Worm (Caenorhabditis elegans) whole organism, L4 larva: ENCODE measurements around the gene Y54G2A.37.

Source experiments
- D1046.2 ChIP-seq: fragments of 200-800 bp; sonication (Bioruptor generic); IDR thresholded peaks from 2 replicates; pipeline ENCODE4 v1.3.6; 2022; ENCODE audit warnings: missing genetic modification characterization, missing compliant biosample characterization
- F26F4.8 ChIP-seq: fragments of 200-800 bp; sonication (Bioruptor generic); conservative IDR thresholded peaks from 2 replicates; pipeline ENCODE4 v1.3.6; 2022; ENCODE audit warnings: missing genetic modification characterization, missing compliant biosample characterization
- F37D6.2 ChIP-seq: sonication (generic microtip); optimal IDR thresholded peaks from 2 replicates; lab custom pipeline; 2016; ENCODE audit warnings: mild to moderate bottlenecking, missing genetic modification characterization, missing compliant biosample characterization
- F49E8.2 ChIP-seq: sonication (generic microtip); optimal IDR thresholded peaks from 2 replicates; lab custom pipeline; 2016; ENCODE audit warnings: missing compliant biosample characterization, mild to moderate bottlenecking, missing genetic modification characterization, borderline replicate concordance
- R02D3.7 ChIP-seq: fragments of 150-350 bp; sonication (generic microtip); optimal IDR thresholded peaks from 3 replicates; lab custom pipeline; 2014; ENCODE audit warnings: missing biosample characterization, missing genetic modification characterization
- T20F7.1 ChIP-seq: fragments of 200-800 bp; sonication (Bioruptor generic); optimal IDR thresholded peaks from 2 replicates; lab custom pipeline; 2018; ENCODE audit warnings: mild to moderate bottlenecking, missing genetic modification characterization, missing compliant biosample characterization
- Y105C5A.15 ChIP-seq: fragments of 200-800 bp; sonication (Bioruptor generic); IDR thresholded peaks from 2 replicates; pipeline ENCODE4 v1.3.6; 2022; ENCODE audit warnings: missing genetic modification characterization, missing compliant biosample characterization
- Y48G9A.11 ChIP-seq: fragments of 200-800 bp; sonication (Bioruptor generic); IDR thresholded peaks from 2 replicates; pipeline ENCODE4 v1.3.6; 2022; ENCODE audit warnings: missing genetic modification reagents, missing genetic modification characterization, missing compliant biosample characterization
- Y5F2A.4 ChIP-seq: fragments of 200-800 bp; sonication (Bioruptor generic); optimal IDR thresholded peaks from 2 replicates; lab custom pipeline; 2018; ENCODE audit warnings: mild to moderate bottlenecking, missing genetic modification characterization, missing compliant biosample characterization
- aha-1 ChIP-seq: fragments of 150-350 bp; peaks from one replicate; lab custom pipeline; 2014; ENCODE audit warnings: missing biosample characterization, missing genetic modification characterization
- arid-1 ChIP-seq: fragments of 200-800 bp; sonication (Bioruptor generic); conservative IDR thresholded peaks from 2 replicates; pipeline ENCODE4 v1.3.6; 2022; ENCODE audit warnings: missing genetic modification reagents, missing genetic modification characterization, missing compliant biosample characterization
- attf-4 ChIP-seq: sonication (generic microtip); optimal IDR thresholded peaks from 3 replicates; lab custom pipeline; 2017; ENCODE audit warnings: missing biosample characterization, missing genetic modification characterization
- ceh-20 ChIP-seq: fragments of 200-800 bp; sonication (Bioruptor generic); IDR thresholded peaks from 2 replicates; pipeline ENCODE4 v1.3.6; 2022; ENCODE audit warnings: missing genetic modification reagents, missing genetic modification characterization, missing compliant biosample characterization
- ceh-28 ChIP-seq: fragments of 150-350 bp; optimal IDR thresholded peaks from 2 replicates; lab custom pipeline; 2014; ENCODE audit warnings: missing biosample characterization, missing genetic modification reagents, missing genetic modification characterization
- ceh-32 ChIP-seq: sonication (generic microtip); optimal IDR thresholded peaks from 2 replicates; lab custom pipeline; 2016; ENCODE audit warnings: mild to moderate bottlenecking, missing genetic modification characterization, missing compliant biosample characterization; ENCODE audit not compliant: poor library complexity
- ceh-44 ChIP-seq: fragments of 200-800 bp; sonication (Bioruptor generic); IDR thresholded peaks from 2 replicates; pipeline ENCODE4 v1.3.6; 2022; ENCODE audit warnings: missing genetic modification reagents, missing genetic modification characterization, missing compliant biosample characterization
- ceh-62 ChIP-seq: sonication (generic microtip); optimal IDR thresholded peaks from 2 replicates; lab custom pipeline; 2017; ENCODE audit warnings: missing biosample characterization, missing genetic modification characterization
- ceh-82 ChIP-seq: sonication (generic microtip); optimal IDR thresholded peaks from 2 replicates; lab custom pipeline; 2017; ENCODE audit warnings: missing biosample characterization, missing genetic modification characterization
- ces-1 ChIP-seq: fragments of 150-350 bp; sonication (generic microtip); optimal IDR thresholded peaks from 4 replicates; lab custom pipeline; 2014; ENCODE audit warnings: missing biosample characterization, missing genetic modification reagents, missing genetic modification characterization
- ctbp-1 ChIP-seq: fragments of 200-800 bp; sonication (Bioruptor generic); IDR thresholded peaks from 2 replicates; pipeline ENCODE4 v1.3.6; 2022; ENCODE audit warnings: missing genetic modification reagents, missing genetic modification characterization, missing compliant biosample characterization
- daf-19 ChIP-seq: fragments of 200-800 bp; sonication (Bioruptor generic); conservative IDR thresholded peaks from 2 replicates; pipeline ENCODE4 v1.3.6; 2022; ENCODE audit warnings: missing genetic modification characterization, missing compliant biosample characterization
- daf-8 ChIP-seq: fragments of 200-800 bp; sonication (Bioruptor generic); IDR thresholded peaks from 2 replicates; pipeline ENCODE4 v1.3.6; 2022; ENCODE audit warnings: missing genetic modification characterization, missing compliant biosample characterization
- dmd-8 ChIP-seq: fragments of 200-800 bp; sonication (Bioruptor generic); IDR thresholded peaks from 2 replicates; pipeline ENCODE4 v1.3.6; 2022; ENCODE audit warnings: missing genetic modification characterization, missing compliant biosample characterization
- dve-1 ChIP-seq: sonication (generic microtip); optimal IDR thresholded peaks from 2 replicates; lab custom pipeline; 2017; ENCODE audit warnings: antibody characterized with exemption, mild to moderate bottlenecking, missing genetic modification characterization, missing compliant biosample characterization; ENCODE audit not compliant: insufficient read depth
- hlh-30 ChIP-seq: sonication (generic microtip); optimal IDR thresholded peaks from 2 replicates; lab custom pipeline; 2017; ENCODE audit warnings: antibody characterized with exemption, mild to moderate bottlenecking, missing genetic modification characterization, missing compliant biosample characterization; ENCODE audit not compliant: insufficient read depth
- lin-1 ChIP-seq: fragments of 200-800 bp; sonication (Bioruptor generic); IDR thresholded peaks from 2 replicates; pipeline ENCODE4 v1.3.6; 2022; ENCODE audit warnings: missing genetic modification reagents, missing genetic modification characterization, missing compliant biosample characterization
- lin-13 ChIP-seq: fragments of 150-350 bp; optimal IDR thresholded peaks from 2 replicates; lab custom pipeline; 2014; ENCODE audit warnings: missing biosample characterization, missing genetic modification reagents, missing genetic modification characterization
- lin-29 ChIP-seq: fragments of 200-800 bp; sonication (Bioruptor generic); IDR thresholded peaks from 2 replicates; pipeline ENCODE4 v1.3.6; 2022; ENCODE audit warnings: missing genetic modification reagents, missing genetic modification characterization, missing compliant biosample characterization
- lin-38 ChIP-seq: fragments of 200-800 bp; sonication (Bioruptor generic); IDR thresholded peaks from 2 replicates; pipeline ENCODE4 v1.3.6; 2022; ENCODE audit warnings: missing genetic modification reagents, missing genetic modification characterization, missing compliant biosample characterization
- madf-9 ChIP-seq: fragments of 200-800 bp; sonication (Bioruptor generic); conservative IDR thresholded peaks from 2 replicates; pipeline ENCODE4 v1.3.6; 2022; ENCODE audit warnings: missing genetic modification reagents, missing genetic modification characterization, missing compliant biosample characterization
- mdl-1 ChIP-seq, 2 experiments: fragments of 150-350 bp in 1 of 2; sonication (generic microtip) in 1 of 2; optimal IDR thresholded peaks; 2 replicates each; lab custom pipeline; 2014 to 2017; ENCODE audit warnings: missing biosample characterization in 2 of 2, missing genetic modification characterization in 2 of 2
- mdt-29 ChIP-seq: fragments of 200-800 bp; sonication (Bioruptor generic); IDR thresholded peaks from 2 replicates; pipeline ENCODE4 v1.3.6; 2022; ENCODE audit warnings: missing genetic modification reagents, missing genetic modification characterization, missing compliant biosample characterization
- mep-1 ChIP-seq: fragments of 150-350 bp; sonication (generic microtip); optimal IDR thresholded peaks from 3 replicates; lab custom pipeline; 2014; ENCODE audit warnings: missing biosample characterization, missing genetic modification characterization
- mes-2 ChIP-seq: sonication (generic microtip); optimal IDR thresholded peaks from 2 replicates; lab custom pipeline; 2016; ENCODE audit warnings: missing genotype, mild to moderate bottlenecking, missing genetic modification characterization, missing compliant biosample characterization; ENCODE audit not compliant: poor library complexity, severe bottlenecking
- nhr-102 ChIP-seq: sonication (generic microtip); optimal IDR thresholded peaks from 2 replicates; lab custom pipeline; 2016; ENCODE audit warnings: mild to moderate bottlenecking, missing genetic modification characterization, moderate library complexity, missing compliant biosample characterization
- nhr-11 ChIP-seq: fragments of 150-350 bp; optimal IDR thresholded peaks from 2 replicates; lab custom pipeline; 2014; ENCODE audit warnings: missing biosample characterization, missing genetic modification characterization
- nhr-41 ChIP-seq: fragments of 200-800 bp; sonication (Bioruptor generic); IDR thresholded peaks from 2 replicates; pipeline ENCODE4 v1.3.6; 2022; ENCODE audit warnings: missing genetic modification reagents, missing genetic modification characterization, missing compliant biosample characterization
- nhr-77 ChIP-seq: fragments of 150-350 bp; optimal IDR thresholded peaks from 2 replicates; lab custom pipeline; 2014; ENCODE audit warnings: missing biosample characterization, missing genetic modification characterization
- pha-4 ChIP-seq, 2 experiments: fragments of 150-350 bp in 1 of 2; fragments of 200-800 bp in 1 of 2; sonication (Bioruptor generic) in 1 of 2; IDR thresholded peaks in 1 of 2; optimal IDR thresholded peaks in 1 of 2; 2 replicates each; pipeline versions ENCODE4 v1.3.6 to Lab custom; 2014 to 2022; ENCODE audit warnings: missing genetic modification characterization in 2 of 2, missing genetic modification reagents in 2 of 2, missing biosample characterization in 1 of 2, missing compliant biosample characterization in 1 of 2
- php-3 ChIP-seq: fragments of 200-800 bp; sonication (Bioruptor generic); IDR thresholded peaks from 2 replicates; pipeline ENCODE4 v1.3.6; 2022; ENCODE audit warnings: missing genetic modification reagents, missing genetic modification characterization, missing compliant biosample characterization
- rbr-2 ChIP-seq: sonication (generic microtip); optimal IDR thresholded peaks from 2 replicates; lab custom pipeline; 2016; ENCODE audit warnings: missing genotype, missing genetic modification characterization, missing compliant biosample characterization
- saeg-2 ChIP-seq: fragments of 200-800 bp; sonication (Bioruptor generic); IDR thresholded peaks from 2 replicates; pipeline ENCODE4 v1.3.6; 2022; ENCODE audit warnings: missing genetic modification reagents, missing genetic modification characterization, missing compliant biosample characterization
- set-16 ChIP-seq: fragments of 200-800 bp; sonication (Bioruptor generic); IDR thresholded peaks from 2 replicates; pipeline ENCODE4 v1.3.6; 2022; ENCODE audit warnings: missing genetic modification reagents, missing genetic modification characterization, missing compliant biosample characterization
- snpc-1.2 ChIP-seq: fragments of 200-800 bp; sonication (Bioruptor generic); IDR thresholded peaks from 2 replicates; pipeline ENCODE4 v1.3.6; 2022; ENCODE audit warnings: missing genetic modification reagents, missing genetic modification characterization, missing compliant biosample characterization
- spr-1 ChIP-seq: sonication (generic microtip); optimal IDR thresholded peaks from 2 replicates; lab custom pipeline; 2016; ENCODE audit warnings: mild to moderate bottlenecking, missing genetic modification characterization, missing compliant biosample characterization
- tra-1 ChIP-seq: fragments of 200-800 bp; sonication (Bioruptor generic); IDR thresholded peaks from 2 replicates; pipeline ENCODE4 v1.3.6; 2022; ENCODE audit warnings: missing genetic modification reagents, missing genetic modification characterization, missing compliant biosample characterization
- zag-1 ChIP-seq: fragments of 150-350 bp; optimal IDR thresholded peaks from 2 replicates; lab custom pipeline; 2014; ENCODE audit warnings: missing biosample characterization, missing genetic modification characterization
- zip-11 ChIP-seq: fragments of 200-800 bp; sonication (Bioruptor generic); IDR thresholded peaks from 2 replicates; pipeline ENCODE4 v1.3.6; 2022; ENCODE audit warnings: missing genetic modification characterization, missing compliant biosample characterization

Gene Y54G2A.37

DNA sequence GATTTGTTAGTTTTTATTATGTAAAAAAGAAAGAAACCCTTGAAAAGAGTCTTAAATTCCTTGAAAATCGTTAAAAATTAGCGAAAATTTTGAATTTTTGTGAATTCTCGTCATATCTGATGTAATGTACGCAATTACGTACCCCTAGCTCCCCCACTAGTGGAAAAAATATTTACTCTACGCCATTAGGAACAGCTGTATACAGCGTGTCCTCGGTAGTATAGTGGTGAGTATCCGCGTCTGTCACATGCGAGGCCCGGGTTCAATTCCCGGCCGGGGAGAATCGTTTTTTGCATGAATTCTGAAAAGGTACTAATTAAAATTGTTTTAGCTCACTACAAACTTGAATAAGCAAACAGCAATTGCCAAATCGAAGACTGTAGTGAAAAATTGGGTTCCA, 20.6 kb upstream of the Y54G2A.37 start:
- peak; percentile 36; the same call in 1 of the 2 replicates for TF ChIP-seq lin-38 (GFP tag; lab: Robert Waterston, UW)
- TF ChIP-seq aha-1 (tag; lab: Kevin White, UChicago): peak; percentile 49
- TF ChIP-seq Y48G9A.11: no peak
- no peak for TF ChIP-seq ceh-44 (GFP tag; lab: Robert Waterston, UW)
- no peak for TF ChIP-seq ceh-82 (tag; lab: Kevin White, UChicago)
- no peak for TF ChIP-seq nhr-102 (tag; lab: Kevin White, UChicago)

ce11 chrIV:2801004-2801403, 19.5 kb upstream of the Y54G2A.37 start:
- TF ChIP-seq ceh-32 (tag; lab: Kevin White, UChicago) (no peak), F26F4.8 (peak; percentile 89), tra-1 (GFP tag; lab: Robert Waterston, UW) (peak; percentile 28; the same call in 1 of the 2 replicates), Y105C5A.15 (GFP tag; lab: Robert Waterston, UW) (no peak), arid-1 (GFP tag; lab: Robert Waterston, UW) (peak; percentile 69), lin-13 (peak; percentile 70), lin-38 (GFP tag; lab: Robert Waterston, UW) (peak; percentile 73), R02D3.7 (tag; lab: Kevin White, UChicago) (no peak), ceh-62 (no peak), nhr-11 (tag; lab: Kevin White, UChicago) (no peak), lin-29 (GFP tag; lab: Robert Waterston, UW) (no peak), mdt-29 (GFP tag; lab: Robert Waterston, UW) (peak; percentile 66), ces-1 (GFP tag; lab: Kevin White, UChicago) (no peak), pha-4 (GFP tag; IDR thresholded peaks at IDR 0.05; lab: Robert Waterston, UW) (peak; percentile 75), pha-4 (tag; optimal IDR thresholded peaks at IDR 0.05; lab: Kevin White, UChicago) (no peak), dmd-8 (GFP tag; lab: Robert Waterston, UW) (peak; percentile 75), set-16 (GFP tag; lab: Robert Waterston, UW) (no peak; the same call in 1 of the 2 replicates), mdl-1 (tag; optimal IDR thresholded peaks at IDR 0.05; lab: Kevin White, UChicago) (no peak), T20F7.1 (GFP tag; lab: Kevin White, UChicago) (no peak), F49E8.2 (tag; lab: Kevin White, UChicago) (peak; percentile 23), zip-11 (GFP tag; lab: Robert Waterston, UW) (no peak), dve-1 (tag; lab: Kevin White, UChicago) (peak; percentile 66), daf-8 (GFP tag; lab: Robert Waterston, UW) (no peak), Y5F2A.4 (GFP tag; lab: Kevin White, UChicago) (peak; percentile 20), madf-9 (GFP tag; lab: Robert Waterston, UW) (no peak; the same call in 1 of the 2 replicates), F37D6.2 (tag; lab: Kevin White, UChicago) (no peak), lin-1 (GFP tag; lab: Robert Waterston, UW) (0 out of 2 replicates have a peak, but pooled peaks have one; percentile 46), nhr-77 (tag; lab: Kevin White, UChicago) (no peak), D1046.2 (GFP tag; lab: Robert Waterston, UW) (no peak), mes-2 (tag; lab: Kevin White, UChicago) (peak; percentile 61), hlh-30 (peak; percentile 81), saeg-2 (peak; percentile 61; the same call in 1 of the 2 replicates), php-3 (GFP tag; lab: Robert Waterston, UW) (0 out of 2 replicates have a peak, but pooled peaks have one; percentile 38), zag-1 (tag; lab: Kevin White, UChicago) (no peak), rbr-2 (tag; lab: Kevin White, UChicago) (no peak), mep-1 (tag; lab: Kevin White, UChicago) (peak; percentile 55), nhr-41 (peak; percentile 35; the same call in 1 of the 2 replicates), attf-4 (no peak), ceh-20 (GFP tag; lab: Robert Waterston, UW) (peak; percentile 29; the same call in 1 of the 2 replicates), spr-1 (peak; percentile 26), ctbp-1 (GFP tag; lab: Robert Waterston, UW) (0 out of 2 replicates have a peak, but pooled peaks have one; percentile 33), ceh-28 (tag; lab: Kevin White, UChicago) (no peak), snpc-1.2 (GFP tag; lab: Robert Waterston, UW) (peak; percentile 55), aha-1 (tag; lab: Kevin White, UChicago) (peak; percentile 81), daf-19 (GFP tag; lab: Robert Waterston, UW) (no peak)
